Worm (Caenorhabditis elegans) whole organism, midembryonic: ENCODE data around the gene W08E12.8.

Experiments used
- T22C8.4 ChIP-seq: fragments of 200-800 bp; sonication (Bioruptor generic); IDR thresholded peaks from 2 replicates; pipeline ENCODE4 v1.3.6; 2022; ENCODE audit warnings: missing genetic modification characterization, missing compliant biosample characterization
- cog-1 ChIP-seq: sonication (generic microtip); optimal IDR thresholded peaks from 2 replicates; lab custom pipeline; 2016; ENCODE audit warnings: missing genetic modification characterization, missing compliant biosample characterization
- flt-1 ChIP-seq: fragments of 200-800 bp; sonication (Bioruptor generic); IDR thresholded peaks from 2 replicates; pipeline ENCODE4 v1.3.6; 2022; ENCODE audit warnings: missing genetic modification characterization, missing compliant biosample characterization
- klf-2 ChIP-seq: fragments of 200-800 bp; sonication (Bioruptor generic); conservative IDR thresholded peaks from 2 replicates; pipeline ENCODE4 v1.3.6; 2022; ENCODE audit warnings: missing genetic modification reagents, missing genetic modification characterization, missing compliant biosample characterization
- ref-1 ChIP-seq: fragments of 200-800 bp; sonication (Bioruptor generic); conservative IDR thresholded peaks from 2 replicates; pipeline ENCODE4 v1.3.6; 2022; ENCODE audit warnings: missing genetic modification reagents, missing genetic modification characterization, missing compliant biosample characterization
- tab-1 ChIP-seq: fragments of 200-800 bp; sonication (Bioruptor generic); IDR thresholded peaks from 2 replicates; pipeline ENCODE4 v1.3.6; 2022; ENCODE audit warnings: missing genetic modification characterization, missing compliant biosample characterization
- ztf-29 ChIP-seq: fragments of 200-800 bp; sonication (Bioruptor generic); IDR thresholded peaks from 2 replicates; pipeline ENCODE4 v1.3.6; 2022; ENCODE audit warnings: missing genetic modification reagents, missing genetic modification characterization, missing compliant biosample characterization

ce11 chrIV:3308885-3309284 lies 16.7 kb downstream of the W08E12.8 start:
- TF ChIP-seq ztf-29 (GFP tag; lab: Robert Waterston, UW) (no peak), tab-1 (no peak), cog-1 (tag; lab: Kevin White, UChicago) (no peak), T22C8.4 (GFP tag; lab: Robert Waterston, UW) (no peak), flt-1 (GFP tag; lab: Robert Waterston, UW) (no peak), klf-2 (no peak), ref-1 (GFP tag; lab: Robert Waterston, UW) (no peak)
